Fruit fly (Drosophila melanogaster): ENCODE measurements around the gene IntS10.

- peak; percentile 25 for TF ChIP-seq CG6276 (GFP tag; optimal IDR thresholded peaks at IDR 0.05)
- TF ChIP-seq Eip78C (GFP tag), result peak; percentile 22
- TF ChIP-seq CG11902 (GFP tag; optimal IDR thresholded peaks at IDR 0.05), result no peak
- no peak for TF ChIP-seq Lpt (GFP tag; optimal IDR thresholded peaks at IDR 0.05)
- TF ChIP-seq CG11762 (GFP tag; optimal IDR thresholded peaks at IDR 0.05; ENCODE audit: insufficient read depth), result no peak
- no peak for TF ChIP-seq Sox102F (GFP tag; optimal IDR thresholded peaks at IDR 0.05)
- no peak for TF ChIP-seq CG6163 (GFP tag; IDR thresholded peaks at IDR 0.05)
- TF ChIP-seq CG6808 (GFP tag; optimal IDR thresholded peaks at IDR 0.05), result no peak
- TF ChIP-seq acj6 (GFP tag; optimal IDR thresholded peaks at IDR 0.05), result no peak
Observed at dm6 chr3L:3784001-3784400, 22.5 kb upstream of the IntS10 start.

All from whole organism, prepupa.